Worm (Caenorhabditis elegans): ENCODE data around the gene sre-39.
A peak's percentile ranks its signal among the peaks of the same experiment; 100 is the strongest.

Gene sre-39

DNA sequence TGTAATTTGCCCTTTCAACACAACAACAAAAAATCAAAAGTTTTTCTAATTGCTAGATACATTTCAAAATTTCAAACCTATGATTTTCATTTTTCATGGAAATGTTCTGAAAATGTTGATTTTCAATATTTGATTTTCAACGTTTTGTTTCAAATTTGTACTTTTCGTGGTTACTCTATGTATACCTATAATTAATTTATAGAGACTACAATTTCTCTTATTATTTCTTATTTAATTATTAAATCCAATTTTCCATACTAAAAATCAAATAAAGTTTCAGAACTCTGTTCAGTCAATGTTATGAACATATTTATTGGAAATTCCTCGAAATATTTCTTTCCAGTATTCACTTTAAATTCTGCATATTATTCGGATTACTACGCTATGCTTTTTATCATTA is at the start of gene sre-39:
TSS of gene sre-39 (plus strand) at position 301 of the 400 bp plus-strand sequence.
- no peak for TF ChIP-seq nhr-67 (tag; optimal IDR thresholded peaks at IDR 0.05)
- TF ChIP-seq ama-1 (optimal IDR thresholded peaks at IDR 0.05): no peak
- no peak for TF ChIP-seq ceh-9 (tag; optimal IDR thresholded peaks at IDR 0.05)
- no peak for TF ChIP-seq sea-2 (GFP tag; optimal IDR thresholded peaks at IDR 0.05)
- TF ChIP-seq nhr-23 (tag; optimal IDR thresholded peaks at IDR 0.05): no peak
- no peak for TF ChIP-seq nhr-11 (tag; optimal IDR thresholded peaks at IDR 0.05)
- TF ChIP-seq elt-2 (tag; optimal IDR thresholded peaks at IDR 0.05): no peak
- no peak for TF ChIP-seq fkh-10 (GFP tag; optimal IDR thresholded peaks at IDR 0.05)
- TF ChIP-seq unc-62 (GFP tag; optimal IDR thresholded peaks at IDR 0.05): no peak
- TF ChIP-seq tbx-2 (tag; optimal IDR thresholded peaks at IDR 0.05): no peak
- TF ChIP-seq nhr-25 (tag; optimal IDR thresholded peaks at IDR 0.05): no peak
- no peak for TF ChIP-seq unc-39 (tag; optimal IDR thresholded peaks at IDR 0.05)
- TF ChIP-seq snpc-4 (tag; optimal IDR thresholded peaks at IDR 0.05): no peak
- no peak for TF ChIP-seq egl-27 (tag; optimal IDR thresholded peaks at IDR 0.05)
- no peak for TF ChIP-seq fkh-2 (tag; optimal IDR thresholded peaks at IDR 0.05)
- TF ChIP-seq ceh-16 (tag; optimal IDR thresholded peaks at IDR 0.05): no peak
- TF ChIP-seq R02D3.7 (tag; optimal IDR thresholded peaks at IDR 0.05): no peak
- TF ChIP-seq ceh-82 (tag; optimal IDR thresholded peaks at IDR 0.05): no peak
- no peak for TF ChIP-seq egl-5 (tag; optimal IDR thresholded peaks at IDR 0.05)
- TF ChIP-seq nhr-43 (tag; optimal IDR thresholded peaks at IDR 0.05; ENCODE audit: poor library complexity, severe bottlenecking): no peak

DNA sequence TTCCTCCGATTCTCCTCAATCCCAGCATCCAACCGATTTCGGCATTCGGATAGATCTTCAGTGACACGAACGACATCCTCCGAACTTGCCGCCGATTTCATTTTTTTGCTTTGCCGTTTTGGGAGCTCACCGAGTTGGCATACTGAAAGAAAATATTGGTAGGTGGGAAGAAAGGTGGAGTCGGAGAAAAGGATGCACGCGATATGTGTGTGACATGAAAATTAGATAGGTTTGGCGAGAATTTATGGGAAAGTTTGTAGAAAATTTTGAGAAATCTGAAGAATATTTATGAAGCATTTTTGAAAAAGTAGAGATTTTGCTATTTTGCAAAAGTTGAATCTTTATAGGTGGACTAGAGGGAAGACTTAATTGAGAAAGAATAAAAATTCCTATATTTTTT is 48.8 kb upstream of the sre-39 start, which contains the start of gene che-10:
TSS of gene che-10 (minus strand) at position 101 of the 400 bp plus-strand sequence.
- TF ChIP-seq fkh-2 (tag; optimal IDR thresholded peaks at IDR 0.05) (no peak), tbx-2 (tag; optimal IDR thresholded peaks at IDR 0.05) (no peak), ceh-9 (tag; optimal IDR thresholded peaks at IDR 0.05) (no peak), R02D3.7 (tag; optimal IDR thresholded peaks at IDR 0.05) (no peak), unc-39 (tag; optimal IDR thresholded peaks at IDR 0.05) (no peak), nhr-23 (tag; optimal IDR thresholded peaks at IDR 0.05) (no peak), skn-1 (tag; optimal IDR thresholded peaks at IDR 0.05) (no peak), egl-5 (tag; optimal IDR thresholded peaks at IDR 0.05) (no peak), fos-1 (tag; optimal IDR thresholded peaks at IDR 0.05) (no peak)

DNA sequence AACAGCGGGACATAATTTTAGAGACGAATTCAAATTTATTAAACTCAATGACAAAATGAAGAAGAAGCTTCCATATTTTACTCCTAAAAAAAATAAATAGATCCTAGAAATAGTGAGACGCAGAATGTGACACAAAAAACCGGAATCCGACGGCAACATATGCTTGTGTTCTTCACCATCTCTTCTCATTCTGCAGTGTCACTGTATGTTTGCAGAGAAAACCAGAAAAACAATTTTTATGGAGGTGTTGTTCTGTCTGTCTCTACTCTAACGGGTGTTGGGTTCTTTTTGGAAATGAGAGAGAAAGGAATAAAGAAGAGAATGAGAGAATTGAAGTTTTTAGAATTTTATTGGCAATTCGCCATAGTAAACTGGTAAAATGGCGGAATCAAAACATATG is 48.1 kb upstream of the sre-39 start:
- TF ChIP-seq ceh-9 (tag; optimal IDR thresholded peaks at IDR 0.05) (no peak), elt-1 (tag; optimal IDR thresholded peaks at IDR 0.05) (no peak), nhr-28 (tag; optimal IDR thresholded peaks at IDR 0.05) (no peak), eor-1 (tag; optimal IDR thresholded peaks at IDR 0.05) (no peak), aly-2 (tag; optimal IDR thresholded peaks at IDR 0.05) (no peak), snpc-4 (tag; optimal IDR thresholded peaks at IDR 0.05) (no peak), nhr-43 (tag; optimal IDR thresholded peaks at IDR 0.05; ENCODE audit: poor library complexity, severe bottlenecking) (peak; percentile 7), nhr-23 (tag; optimal IDR thresholded peaks at IDR 0.05) (peak; percentile 66), nhr-25 (tag; optimal IDR thresholded peaks at IDR 0.05) (no peak), lin-39 (tag; optimal IDR thresholded peaks at IDR 0.05) (no peak), ama-1 (optimal IDR thresholded peaks at IDR 0.05) (no peak), fkh-2 (tag; optimal IDR thresholded peaks at IDR 0.05) (no peak), zag-1 (tag; optimal IDR thresholded peaks at IDR 0.05) (no peak)

DNA sequence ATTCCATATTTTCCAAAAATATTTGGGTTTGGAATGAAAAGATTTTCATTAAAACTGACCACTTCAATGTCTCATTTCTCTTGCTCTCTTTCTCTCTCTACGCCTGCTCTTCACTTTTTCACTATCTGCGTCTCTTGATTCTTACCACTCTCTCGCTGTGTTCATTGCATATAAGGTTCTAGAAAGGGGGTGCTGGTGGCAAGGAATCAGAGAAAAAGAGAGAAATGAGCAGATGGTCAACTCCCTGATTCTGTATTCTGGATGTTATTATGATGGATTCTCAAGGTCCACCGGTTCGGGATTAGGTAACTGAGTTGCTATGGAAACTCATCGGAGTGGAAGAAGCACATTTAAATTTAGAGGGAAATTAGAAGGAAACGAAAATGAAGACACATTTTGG is 46.3 kb upstream of the sre-39 start:
- TF ChIP-seq nfya-1 (tag; optimal IDR thresholded peaks at IDR 0.05; ENCODE audit: insufficient read depth) (peak; percentile 22), fkh-10 (GFP tag; optimal IDR thresholded peaks at IDR 0.05) (no peak)

DNA sequence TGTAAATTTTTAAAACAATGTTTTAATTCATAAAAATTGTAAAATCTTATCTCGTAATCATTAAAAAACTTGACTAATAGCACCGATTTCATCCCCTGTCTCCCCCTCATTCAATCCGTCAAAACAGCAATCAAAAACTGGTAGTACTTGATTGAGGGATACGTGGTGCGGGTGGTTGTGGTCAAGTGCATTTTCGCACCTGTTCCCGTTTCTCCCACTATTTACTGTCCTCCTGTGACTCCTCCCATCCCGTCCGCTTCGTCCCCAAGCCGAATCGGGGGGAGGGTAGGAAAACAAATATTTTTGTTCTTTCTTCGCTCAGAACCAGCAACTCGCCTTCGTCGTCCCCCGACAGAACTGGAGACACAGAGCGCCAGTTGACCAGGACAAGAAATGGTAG is 38.3 kb upstream of the sre-39 start, which contains the start of gene lgc-27:
TSS of gene lgc-27 (plus strand) at position 301 of the 400 bp plus-strand sequence.
- TF ChIP-seq pha-4 (tag; optimal IDR thresholded peaks at IDR 0.05): peak; percentile 16
- no peak for TF ChIP-seq egl-5 (tag; optimal IDR thresholded peaks at IDR 0.05)

DNA sequence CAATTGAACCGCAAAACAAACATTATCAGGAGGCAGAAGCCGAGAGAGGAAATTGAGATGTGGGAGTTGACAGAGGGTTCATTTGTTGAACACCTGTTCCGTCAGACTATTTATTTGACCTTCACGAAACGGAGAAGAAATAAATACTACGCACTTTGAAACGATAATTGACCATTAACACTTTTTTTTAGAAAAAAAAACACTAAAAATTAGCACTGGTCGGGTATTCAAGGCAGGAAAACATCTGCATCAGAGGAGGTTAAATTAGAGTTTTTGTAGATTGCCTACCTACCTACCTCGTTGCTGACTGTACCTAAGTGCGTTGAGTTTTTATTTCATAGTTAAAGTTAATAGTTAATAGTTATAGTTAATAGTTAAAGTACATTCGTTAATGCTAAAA is 37.0 kb upstream of the sre-39 start:
- TF ChIP-seq fkh-2 (tag; optimal IDR thresholded peaks at IDR 0.05) (no peak), pha-4 (tag; optimal IDR thresholded peaks at IDR 0.05) (no peak), elt-3 (tag; optimal IDR thresholded peaks at IDR 0.05) (no peak), mml-1 (tag; optimal IDR thresholded peaks at IDR 0.05) (no peak), elt-2 (tag; optimal IDR thresholded peaks at IDR 0.05) (no peak), zag-1 (tag; optimal IDR thresholded peaks at IDR 0.05) (no peak), nhr-12 (tag; optimal IDR thresholded peaks at IDR 0.05) (no peak), aly-2 (tag; optimal IDR thresholded peaks at IDR 0.05) (no peak)

All from whole organism, L3 larva.